Worm (Caenorhabditis elegans): Measurements from ENCODE around the gene ric-4.

The ric-4 gene

ce11 chrV:10307283-10307682 is 37.2 kb upstream of the ric-4 start, which contains the start of gene che-12:
Gene che-12, minus strand, starts transcription at chrV:10307383.
- no peak for TF ChIP-seq dpl-1 (GFP tag; optimal IDR thresholded peaks at IDR 0.05)
- TF ChIP-seq Y56A3A.18 (GFP tag; IDR thresholded peaks at IDR 0.05): no peak
- TF ChIP-seq B0019.2 (GFP tag; conservative IDR thresholded peaks at IDR 0.05): no peak
- TF ChIP-seq nfya-1 (tag; optimal IDR thresholded peaks at IDR 0.05; ENCODE audit: borderline replicate concordance, insufficient read depth): no peak
- TF ChIP-seq madf-3 (GFP tag; IDR thresholded peaks at IDR 0.05): no peak
- no peak for TF ChIP-seq let-607 (tag; optimal IDR thresholded peaks at IDR 0.05)
- no peak for TF ChIP-seq tbp1 (GFP tag; optimal IDR thresholded peaks at IDR 0.05)
- TF ChIP-seq hlh-12 (tag; optimal IDR thresholded peaks at IDR 0.05): no peak

ce11 chrV:10297099-10297498 is 27.0 kb upstream of the ric-4 start, which contains the start of gene B0024.4:
Gene B0024.4, plus strand, starts transcription at chrV:10297399.
- no peak for TF ChIP-seq T07F8.4 (tag; optimal IDR thresholded peaks at IDR 0.05)
- TF ChIP-seq ztf-22 (GFP tag; optimal IDR thresholded peaks at IDR 0.05): no peak
- no peak for TF ChIP-seq Y95B8A.8 (GFP tag; IDR thresholded peaks at IDR 0.05)
- no peak for TF ChIP-seq ztf-3 (GFP tag; optimal IDR thresholded peaks at IDR 0.05)
- TF ChIP-seq dox-1 (GFP tag; IDR thresholded peaks at IDR 0.05): no peak
- TF ChIP-seq zim-3 (tag; optimal IDR thresholded peaks at IDR 0.05): no peak

DNA sequence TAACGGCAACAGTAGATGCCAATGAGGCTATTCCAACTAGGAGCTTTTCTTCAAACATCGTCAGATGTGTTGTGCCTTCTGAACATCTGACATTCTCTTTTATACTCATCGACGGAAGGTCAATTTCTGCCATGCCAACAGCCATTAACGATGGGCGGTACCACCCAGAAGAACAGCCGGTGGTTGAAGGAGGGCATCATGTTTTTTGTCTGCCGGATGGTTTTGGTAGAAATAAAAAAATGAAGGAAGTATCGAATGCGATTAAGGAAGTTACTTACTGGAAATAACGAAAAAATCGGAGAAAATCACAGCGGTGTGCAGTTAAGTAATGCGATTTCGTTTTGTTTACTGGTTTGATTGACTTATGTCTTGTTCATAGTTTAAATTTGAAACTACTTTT is 24.4 kb upstream of the ric-4 start, which contains the start of gene col-150:
Gene col-150 (minus strand): TSS at position 101 of the 400 bp plus-strand sequence.
- no peak for TF ChIP-seq egrh-3 (GFP tag; IDR thresholded peaks at IDR 0.05)
- TF ChIP-seq cebp-1 (GFP tag; IDR thresholded peaks at IDR 0.05): no peak
- no peak for TF ChIP-seq cebp-1 (tag; optimal IDR thresholded peaks at IDR 0.05)
- no peak for TF ChIP-seq dox-1 (GFP tag; IDR thresholded peaks at IDR 0.05)
- TF ChIP-seq hrde-1 (tag; optimal IDR thresholded peaks at IDR 0.05; ENCODE audit: borderline replicate concordance): no peak
- TF ChIP-seq ztf-18 (tag; optimal IDR thresholded peaks at IDR 0.05): no peak
- TF ChIP-seq F22D6.2 (tag; optimal IDR thresholded peaks at IDR 0.05): no peak

- peak; percentile 32 for TF ChIP-seq nhr-80 (tag; optimal IDR thresholded peaks at IDR 0.05)
- TF ChIP-seq ztf-3 (GFP tag; optimal IDR thresholded peaks at IDR 0.05): no peak
- TF ChIP-seq F55B11.4 (tag; optimal IDR thresholded peaks at IDR 0.05; ENCODE audit: borderline replicate concordance, insufficient read depth): no peak
These were observed 22.8 kb upstream of the ric-4 start, which contains the start of gene col-149 for ce11 chrV:10292819-10293357. Gene col-149, minus strand, starts transcription at chrV:10292869.

- no peak for TF ChIP-seq hlh-12 (tag; optimal IDR thresholded peaks at IDR 0.05)
- no peak for TF ChIP-seq lin-40 (tag; optimal IDR thresholded peaks at IDR 0.05)
- no peak for TF ChIP-seq somi-1 (GFP tag; optimal IDR thresholded peaks at IDR 0.05)
- no peak for TF ChIP-seq akir-1 (GFP tag; optimal IDR thresholded peaks at IDR 0.05)
- TF ChIP-seq zfh-2 (GFP tag; conservative IDR thresholded peaks at IDR 0.05): no peak
- TF ChIP-seq nfya-1 (tag; optimal IDR thresholded peaks at IDR 0.05; ENCODE audit: borderline replicate concordance, insufficient read depth): no peak
- TF ChIP-seq repo-1 (tag; optimal IDR thresholded peaks at IDR 0.05): no peak
- TF ChIP-seq mxl-1 (tag; optimal IDR thresholded peaks at IDR 0.05): no peak
- TF ChIP-seq cebp-2 (GFP tag; IDR thresholded peaks at IDR 0.05): no peak
- TF ChIP-seq nhr-80 (tag; optimal IDR thresholded peaks at IDR 0.05): no peak
- no peak for TF ChIP-seq F39B2.1 (GFP tag; IDR thresholded peaks at IDR 0.05)
These were observed 21.7 kb upstream of the ric-4 start for ce11 chrV:10291848-10292247.
